Fruit fly (Drosophila melanogaster) whole organism, embryonic: Measurements from ENCODE around the gene nAChRbeta1.
A peak's percentile ranks its signal among the peaks of the same experiment; 100 is the strongest.

Experiments used
- CG1024 ChIP-seq: fragments of 200-800 bp; sonication (Bioruptor generic); IDR thresholded peaks from 2 replicates; pipeline ENCODE4 v1.3.6; 2022; ENCODE audit warnings: missing biosample characterization, missing genetic modification characterization
- CG10654 ChIP-seq: fragments of 200-800 bp; sonication (Bioruptor generic); optimal IDR thresholded peaks from 2 replicates; lab custom pipeline; 2016; ENCODE audit warnings: missing biosample characterization, missing genetic modification characterization
- CG11247 ChIP-seq: fragments of 200-800 bp; sonication (Bioruptor generic); IDR thresholded peaks from 2 replicates; pipeline ENCODE4 v1.3.6; 2022; ENCODE audit warnings: missing biosample characterization, missing genetic modification characterization
- CG11560 ChIP-seq: fragments of 200-800 bp; sonication (Bioruptor generic); IDR thresholded peaks from 3 replicates; pipeline ENCODE4 v1.3.6; 2022; ENCODE audit warnings: missing biosample characterization, missing genetic modification characterization
- CG11695 ChIP-seq: fragments of 200-800 bp; sonication (Bioruptor generic); IDR thresholded peaks from 3 replicates; pipeline ENCODE4 v1.3.6; 2022; ENCODE audit warnings: missing biosample characterization, missing genetic modification characterization
- CG12219 ChIP-seq: fragments of 200-800 bp; sonication (Bioruptor generic); optimal IDR thresholded peaks from 3 replicates; lab custom pipeline; 2018; ENCODE audit warnings: missing biosample characterization, mild to moderate bottlenecking, missing genetic modification characterization
- CG12744 ChIP-seq: fragments of 200-800 bp; sonication (Bioruptor generic); optimal IDR thresholded peaks from 2 replicates; lab custom pipeline; 2016; ENCODE audit warnings: missing biosample characterization, missing genetic modification characterization
- CG13624 ChIP-seq: fragments of 200-800 bp; sonication (Bioruptor generic); optimal IDR thresholded peaks from 2 replicates; lab custom pipeline; 2016; ENCODE audit warnings: missing biosample characterization, missing genetic modification characterization
- CG14710 ChIP-seq: fragments of 200-800 bp; sonication (Bioruptor generic); optimal IDR thresholded peaks from 3 replicates; lab custom pipeline; 2019; ENCODE audit warnings: missing biosample characterization, mild to moderate bottlenecking, missing genetic modification characterization, moderate library complexity
- CG15269 ChIP-seq: fragments of 200-800 bp; sonication (Bioruptor generic); optimal IDR thresholded peaks from 2 replicates; lab custom pipeline; 2018; ENCODE audit warnings: missing biosample characterization, mild to moderate bottlenecking, missing genetic modification characterization, moderate library complexity
- CG17361 ChIP-seq: fragments of 200-800 bp; sonication (Bioruptor generic); IDR thresholded peaks from 3 replicates; pipeline ENCODE4 v1.3.6; 2022; ENCODE audit warnings: missing biosample characterization, missing genetic modification characterization
- CG2116 ChIP-seq: fragments of 200-800 bp; sonication (Bioruptor generic); optimal IDR thresholded peaks from 3 replicates; lab custom pipeline; 2018; ENCODE audit warnings: missing biosample characterization, mild to moderate bottlenecking, missing genetic modification characterization
- CG2202 ChIP-seq: fragments of 200-800 bp; sonication (Bioruptor generic); optimal IDR thresholded peaks from 2 replicates; lab custom pipeline; 2018; ENCODE audit warnings: missing biosample characterization, mild to moderate bottlenecking, missing genetic modification characterization
- CG34376 ChIP-seq: fragments of 200-800 bp; sonication (Bioruptor generic); optimal IDR thresholded peaks from 2 replicates; lab custom pipeline; 2018; ENCODE audit warnings: missing biosample characterization, mild to moderate bottlenecking, missing genetic modification characterization
- CG6272 ChIP-seq: fragments of 200-800 bp; sonication (Bioruptor generic); IDR thresholded peaks from 2 replicates; pipeline ENCODE4 v1.3.6; 2022; ENCODE audit warnings: missing biosample characterization, missing genetic modification characterization
- CG6689 ChIP-seq: fragments of 200-800 bp; sonication (Bioruptor generic); IDR thresholded peaks from 2 replicates; pipeline ENCODE4 v1.3.6; 2022; ENCODE audit warnings: missing biosample characterization, missing genetic modification characterization
- CG7271 ChIP-seq: fragments of 200-800 bp; sonication (Bioruptor generic); optimal IDR thresholded peaks from 2 replicates; lab custom pipeline; 2018; ENCODE audit warnings: missing biosample characterization, mild to moderate bottlenecking, missing genetic modification characterization, moderate library complexity
- CG7786 ChIP-seq: fragments of 200-800 bp; sonication (Bioruptor generic); optimal IDR thresholded peaks from 2 replicates; lab custom pipeline; 2016; ENCODE audit warnings: missing biosample characterization, missing genetic modification characterization
- CG9797 ChIP-seq: fragments of 200-800 bp; sonication (Bioruptor generic); optimal IDR thresholded peaks from 3 replicates; lab custom pipeline; 2018; ENCODE audit warnings: missing biosample characterization, mild to moderate bottlenecking, missing genetic modification characterization
- CG9876 ChIP-seq: fragments of 200-800 bp; sonication (Bioruptor generic); optimal IDR thresholded peaks from 2 replicates; lab custom pipeline; 2016; ENCODE audit warnings: missing biosample characterization, missing genetic modification characterization
- Chrac-16 ChIP-seq: fragments of 200-800 bp; sonication (Bioruptor generic); optimal IDR thresholded peaks from 3 replicates; lab custom pipeline; 2016; ENCODE audit warnings: missing biosample characterization, missing genetic modification characterization
- D19B ChIP-seq: fragments of 200-800 bp; sonication (Bioruptor generic); optimal IDR thresholded peaks from 2 replicates; lab custom pipeline; 2017; ENCODE audit warnings: missing biosample characterization, mild to moderate bottlenecking, missing genetic modification characterization
- Dll ChIP-seq: fragments of 200-800 bp; sonication (Bioruptor generic); IDR thresholded peaks from 4 replicates; pipeline ENCODE4 v1.3.6; 2022; ENCODE audit warnings: missing biosample characterization, missing genetic modification characterization; ENCODE audit not compliant: partially characterized antibody
- Ets65A ChIP-seq: fragments of 200-800 bp; sonication (Bioruptor generic); peaks from one replicate; lab custom pipeline; 2016; ENCODE audit warnings: missing biosample characterization, missing genetic modification characterization
- Hand ChIP-seq: fragments of 200-800 bp; sonication (Bioruptor generic); optimal IDR thresholded peaks from 2 replicates; lab custom pipeline; 2017; ENCODE audit warnings: mild to moderate bottlenecking, missing biosample characterization, missing genetic modification reagents, missing genetic modification characterization
- Hr51 ChIP-seq, 2 experiments: fragments of 200-800 bp; sonication (Bioruptor generic); optimal IDR thresholded peaks; 2 replicates in 1 of 2; 3 replicates in 1 of 2; lab custom pipeline; 2016 to 2018; ENCODE audit warnings: missing biosample characterization in 2 of 2, missing genetic modification characterization in 2 of 2, mild to moderate bottlenecking in 1 of 2, moderate library complexity in 1 of 2
- Max ChIP-seq: fragments of 200-800 bp; sonication (Bioruptor generic); optimal IDR thresholded peaks from 2 replicates; lab custom pipeline; 2016; ENCODE audit warnings: missing biosample characterization, mild to moderate bottlenecking, missing genetic modification characterization
- Mrtf ChIP-seq: fragments of 200-800 bp; sonication (Bioruptor generic); IDR thresholded peaks from 3 replicates; pipeline ENCODE4 v1.3.6; 2022; ENCODE audit warnings: missing biosample characterization, missing genetic modification characterization
- NK7.1 ChIP-seq: fragments of 200-800 bp; sonication (Bioruptor generic); optimal IDR thresholded peaks from 3 replicates; lab custom pipeline; 2016; ENCODE audit warnings: missing biosample characterization, missing genetic modification characterization
- Sry-β ChIP-seq: fragments of 200-800 bp; sonication (Bioruptor generic); optimal IDR thresholded peaks from 2 replicates; lab custom pipeline; 2018; ENCODE audit warnings: missing biosample characterization, mild to moderate bottlenecking, missing genetic modification characterization, moderate library complexity
- Ssrp ChIP-seq: fragments of 200-800 bp; sonication (Bioruptor generic); optimal IDR thresholded peaks from 2 replicates; lab custom pipeline; 2018; ENCODE audit warnings: missing biosample characterization, mild to moderate bottlenecking, missing genetic modification characterization, moderate library complexity
- Usf ChIP-seq: fragments of 200-800 bp; sonication (Bioruptor generic); optimal IDR thresholded peaks from 2 replicates; lab custom pipeline; 2017; ENCODE audit warnings: missing genotype, missing biosample characterization, missing genetic modification characterization
- Xbp1 ChIP-seq: fragments of 200-800 bp; sonication (Bioruptor generic); optimal IDR thresholded peaks from 3 replicates; lab custom pipeline; 2016; ENCODE audit warnings: missing biosample characterization, mild to moderate bottlenecking, missing genetic modification characterization
- disco-r ChIP-seq: fragments of 200-800 bp; sonication (Bioruptor generic); optimal IDR thresholded peaks from 2 replicates; lab custom pipeline; 2016; ENCODE audit warnings: missing biosample characterization, missing genetic modification characterization
- dm ChIP-seq: fragments of 200-800 bp; sonication (Bioruptor generic); optimal IDR thresholded peaks from 3 replicates; lab custom pipeline; 2016; ENCODE audit warnings: missing biosample characterization, missing genetic modification characterization
- ftz-f1 ChIP-seq: fragments of 200-800 bp; sonication (Bioruptor generic); optimal IDR thresholded peaks from 2 replicates; lab custom pipeline; 2016; ENCODE audit warnings: missing biosample characterization, missing genetic modification characterization
- ind ChIP-seq: fragments of 200-800 bp; sonication (Bioruptor generic); optimal IDR thresholded peaks from 3 replicates; lab custom pipeline; 2016; ENCODE audit warnings: missing biosample characterization, missing genetic modification characterization
- inv ChIP-seq: fragments of 200-800 bp; sonication (Bioruptor generic); IDR thresholded peaks from 2 replicates; pipeline ENCODE4 v1.3.6; 2022; ENCODE audit warnings: missing biosample characterization, missing genetic modification characterization; ENCODE audit not compliant: partially characterized antibody
- kah ChIP-seq: fragments of 200-800 bp; sonication (Bioruptor generic); optimal IDR thresholded peaks from 2 replicates; lab custom pipeline; 2018; ENCODE audit warnings: missing biosample characterization, mild to moderate bottlenecking, missing genetic modification characterization
- kni ChIP-seq: fragments of 200-800 bp; sonication (Bioruptor generic); optimal IDR thresholded peaks from 3 replicates; lab custom pipeline; 2017; ENCODE audit warnings: mild to moderate bottlenecking, missing biosample characterization, missing genetic modification reagents, missing genetic modification characterization
- lilli ChIP-seq: fragments of 200-800 bp; sonication (Bioruptor generic); optimal IDR thresholded peaks from 3 replicates; lab custom pipeline; 2016; ENCODE audit warnings: missing biosample characterization, missing genetic modification characterization
- nom ChIP-seq: fragments of 200-800 bp; sonication (Bioruptor generic); optimal IDR thresholded peaks from 2 replicates; lab custom pipeline; 2017; ENCODE audit warnings: missing biosample characterization, missing genetic modification characterization, mild to moderate bottlenecking, moderate library complexity, missing genetic modification reagents
- prd ChIP-seq, 3 experiments: fragments of >200 bp in 2 of 3; fragments of 200-800 bp in 1 of 3; sonication (Bioruptor generic) in 1 of 3; optimal IDR thresholded peaks in 2 of 3; IDR thresholded peaks in 1 of 3; 2 replicates in 2 of 3; 3 replicates in 1 of 3; pipeline versions ENCODE4 v1.3.6 to Lab custom; 2017 to 2022; ENCODE audit warnings: missing biosample characterization in 1 of 3, missing genetic modification characterization in 1 of 3
- psq ChIP-seq: fragments of 200-800 bp; sonication (Bioruptor generic); optimal IDR thresholded peaks from 2 replicates; lab custom pipeline; 2017; ENCODE audit warnings: missing biosample characterization, missing genetic modification characterization
- schlank ChIP-seq: fragments of 200-800 bp; sonication (Bioruptor generic); optimal IDR thresholded peaks from 2 replicates; lab custom pipeline; 2018; ENCODE audit warnings: missing biosample characterization, mild to moderate bottlenecking, missing genetic modification characterization
- ssp ChIP-seq: fragments of 200-800 bp; sonication (Bioruptor generic); IDR thresholded peaks from 2 replicates; pipeline ENCODE4 v1.3.6; 2022; ENCODE audit warnings: missing biosample characterization, missing genetic modification characterization
- vfl ChIP-seq: fragments of 200-800 bp; sonication (Bioruptor generic); optimal IDR thresholded peaks from 2 replicates; lab custom pipeline; 2016; ENCODE audit warnings: missing biosample characterization, missing genetic modification characterization
- z ChIP-seq: fragments of 200-800 bp; sonication (Bioruptor generic); IDR thresholded peaks from 3 replicates; pipeline ENCODE4 v1.3.6; 2022; ENCODE audit warnings: missing biosample characterization, missing genetic modification characterization
- zen2 ChIP-seq: fragments of 200-800 bp; sonication (Bioruptor generic); IDR thresholded peaks from 3 replicates; pipeline ENCODE4 v1.3.6; 2022; ENCODE audit warnings: missing biosample characterization, missing genetic modification characterization; ENCODE audit not compliant: partially characterized antibody

nAChRbeta1 gene

DNA sequence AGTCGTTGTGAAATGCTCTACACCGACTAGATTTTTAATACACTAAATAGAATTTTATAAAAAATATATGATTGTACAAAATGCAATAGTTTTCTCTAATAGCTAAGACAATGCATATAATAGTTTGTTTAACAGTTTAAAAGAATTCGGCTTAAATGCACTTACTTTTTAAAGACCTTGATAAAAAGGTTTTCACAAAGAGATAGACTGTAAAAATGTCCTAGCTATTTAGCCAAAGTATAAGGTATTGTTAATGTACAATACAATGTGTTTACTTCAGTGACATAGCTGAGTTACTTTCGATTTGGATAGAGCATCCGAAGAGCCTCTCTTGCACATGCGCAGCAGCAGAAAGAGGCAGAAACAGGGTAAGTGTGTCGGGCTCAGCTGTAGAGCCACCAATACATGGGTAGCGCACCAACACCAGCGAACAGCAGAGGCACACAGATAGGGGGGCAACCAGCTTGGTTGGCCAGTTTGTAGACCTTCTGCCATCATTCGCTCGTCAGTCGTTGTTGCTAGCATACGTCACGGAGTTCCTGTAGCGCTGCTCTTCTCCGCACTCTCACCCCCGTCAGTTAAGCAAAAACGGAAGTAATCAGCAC is 22.4 kb upstream of the nAChRbeta1 start, which contains the start of gene TP53INP (continued):
- TF ChIP-seq Sry-β (GFP tag; lab: Kevin White, UChicago): peak; percentile 45
- peak; percentile 64 for TF ChIP-seq kah (GFP tag; lab: Kevin White, UChicago)
- peak; percentile 73 for TF ChIP-seq CG7786 (GFP tag; lab: Kevin White, UChicago)
- 0 out of 2 replicates have a peak, but pooled peaks have one; percentile 15 for TF ChIP-seq CG1024
- peak; percentile 74 for TF ChIP-seq CG10654
- TF ChIP-seq psq (GFP tag; lab: Kevin White, UChicago): peak; percentile 46
- peak; percentile 60 for TF ChIP-seq NK7.1 (GFP tag; lab: Kevin White, UChicago)
- TF ChIP-seq CG7271: peak; percentile 62
- no peak for TF ChIP-seq inv (GFP tag; lab: Robert Waterston, UW)
- peak; percentile 93 for TF ChIP-seq CG15269 (tag; lab: Kevin White, UChicago)
- TF ChIP-seq Xbp1 (GFP tag; lab: Kevin White, UChicago): peak; percentile 90
- peak; percentile 69 for TF ChIP-seq schlank (tag; lab: Kevin White, UChicago)
- TF ChIP-seq CG14710 (tag; lab: Kevin White, UChicago): peak; percentile 91
- peak; percentile 91 for TF ChIP-seq Ets65A (GFP tag; lab: Kevin White, UChicago)
- no peak for TF ChIP-seq prd (optimal IDR thresholded peaks at IDR 0.05; lab: Kevin White, UChicago)
- peak; percentile 82 for TF ChIP-seq prd (GFP tag; IDR thresholded peaks at IDR 0.05; lab: Robert Waterston, UW)
- TF ChIP-seq Hr51 (GFP tag; optimal IDR thresholded peaks at IDR 0.05; lab: Kevin White, UChicago): peak; percentile 62 to 94
- TF ChIP-seq ssp (GFP tag; lab: Robert Waterston, UW): peak; percentile 49; the same call in 1 of the 2 replicates
- no peak for TF ChIP-seq z
- peak; percentile 87 for TF ChIP-seq CG34376 (GFP tag; lab: Kevin White, UChicago)
- TF ChIP-seq nom (GFP tag; lab: Kevin White, UChicago): peak; percentile 29
- peak; percentile 75 for TF ChIP-seq ind
- peak; percentile 74 for TF ChIP-seq CG11695 (GFP tag; lab: Robert Waterston, UW)
- no peak for TF ChIP-seq Dll
- TF ChIP-seq disco-r (GFP tag; lab: Kevin White, UChicago): peak; percentile 54
- TF ChIP-seq CG12219 (GFP tag; lab: Kevin White, UChicago): peak; percentile 83
- TF ChIP-seq CG17361: peak; percentile 96
- peak; percentile 82 for TF ChIP-seq Chrac-16 (GFP tag; lab: Kevin White, UChicago)
- peak; percentile 23 for TF ChIP-seq CG9876 (GFP tag; lab: Kevin White, UChicago)
- peak; percentile 53 for TF ChIP-seq D19B (GFP tag; lab: Kevin White, UChicago)
- peak; percentile 47 for TF ChIP-seq vfl (GFP tag; lab: Kevin White, UChicago)
- TF ChIP-seq Max (GFP tag; lab: Kevin White, UChicago): peak; percentile 90
- peak; percentile 69 for TF ChIP-seq CG6689 (GFP tag; lab: Robert Waterston, UW)
- TF ChIP-seq CG2116 (GFP tag; lab: Kevin White, UChicago): peak; percentile 60
- peak; percentile 89 for TF ChIP-seq Ssrp
- peak; percentile 77 for TF ChIP-seq CG13624 (GFP tag; lab: Kevin White, UChicago)
- TF ChIP-seq Hand: peak; percentile 87
- no peak for TF ChIP-seq ftz-f1 (GFP tag; lab: Kevin White, UChicago)
- TF ChIP-seq CG11560 (tag; lab: Robert Waterston, UW): 0 out of 3 replicates have a peak, but pooled peaks have one; percentile 35
- peak; percentile 82 for TF ChIP-seq lilli (GFP tag; lab: Kevin White, UChicago)
- no peak; the same call in 2 of the 3 replicates for TF ChIP-seq Mrtf (GFP tag; lab: Robert Waterston, UW)
- peak; percentile 63 for TF ChIP-seq dm
- TF ChIP-seq Usf (GFP tag; lab: Kevin White, UChicago): peak; percentile 74
- peak; percentile 67 for TF ChIP-seq kni (GFP tag; lab: Kevin White, UChicago)
- peak; percentile 43 for TF ChIP-seq CG12744 (GFP tag; lab: Kevin White, UChicago)
- peak; percentile 76 for TF ChIP-seq CG2202 (tag; lab: Kevin White, UChicago)
- TF ChIP-seq CG9797: no peak
- TF ChIP-seq zen2 (GFP tag; lab: Robert Waterston, UW): no peak
- TF ChIP-seq CG6272 (GFP tag; lab: Robert Waterston, UW): 0 out of 2 replicates have a peak, but pooled peaks have one; percentile 20
- 0 out of 2 replicates have a peak, but pooled peaks have one; percentile 28 for TF ChIP-seq CG11247 (GFP tag; lab: Robert Waterston, UW)
